Worm (Caenorhabditis elegans): ENCODE measurements around the gene C34D10.5.

The C34D10.5 gene

ce11 chrX:8060823-8061222 is 43.0 kb downstream of the C34D10.5 start, which contains the start of gene C18A11.3:
Gene C18A11.3 (plus strand): TSS chrX:8061123.
- TF ChIP-seq dpff-1 (tag; optimal IDR thresholded peaks at IDR 0.05) (no peak), F22D6.2 (tag; optimal IDR thresholded peaks at IDR 0.05) (no peak), nhr-80 (tag; optimal IDR thresholded peaks at IDR 0.05) (no peak), madf-10 (tag; optimal IDR thresholded peaks at IDR 0.05) (no peak), fkh-3 (tag; optimal IDR thresholded peaks at IDR 0.05) (no peak), egl-44 (GFP tag; IDR thresholded peaks at IDR 0.05) (no peak), attf-6 (GFP tag; IDR thresholded peaks at IDR 0.05) (no peak), K11D2.4 (GFP tag; IDR thresholded peaks at IDR 0.05) (no peak), ekl-4 (GFP tag; IDR thresholded peaks at IDR 0.05) (no peak), madf-8 (GFP tag; conservative IDR thresholded peaks at IDR 0.05) (no peak), aptf-3 (GFP tag; IDR thresholded peaks at IDR 0.05) (no peak)

ce11 chrX:8067268-8067667 is 49.4 kb downstream of the C34D10.5 start, which contains the start of gene C18A11.2:
Gene C18A11.2 (plus strand): TSS chrX:8067568.
- TF ChIP-seq mxl-1 (tag; optimal IDR thresholded peaks at IDR 0.05) (no peak), akir-1 (GFP tag; optimal IDR thresholded peaks at IDR 0.05) (no peak), hlh-26 (GFP tag; conservative IDR thresholded peaks at IDR 0.05) (no peak), F52B5.7 (tag; optimal IDR thresholded peaks at IDR 0.05) (no peak), bed-1 (GFP tag; IDR thresholded peaks at IDR 0.05) (no peak), lin-54 (GFP tag; optimal IDR thresholded peaks at IDR 0.05) (no peak), bed-2 (GFP tag; IDR thresholded peaks at IDR 0.05) (no peak), snpc-3.4 (tag; optimal IDR thresholded peaks at IDR 0.05) (no peak), fkh-3 (tag; optimal IDR thresholded peaks at IDR 0.05) (no peak)
